Fruit fly (Drosophila melanogaster) whole organism, pupa: ENCODE measurements around the gene scrt.

Source experiments
- CG10348 ChIP-seq: fragments of 200-800 bp; sonication (Bioruptor generic); IDR thresholded peaks from 2 replicates; pipeline ENCODE4 v1.3.6; 2022; ENCODE audit warnings: missing biosample characterization, missing genetic modification characterization
- CG12605 ChIP-seq: fragments of 200-800 bp; sonication (Bioruptor generic); IDR thresholded peaks from 2 replicates; pipeline ENCODE4 v1.3.6; 2022; ENCODE audit warnings: missing biosample characterization, missing genetic modification characterization
- CG13204 ChIP-seq: fragments of 200-800 bp; sonication (Bioruptor generic); optimal IDR thresholded peaks from 2 replicates; lab custom pipeline; 2018; ENCODE audit warnings: missing biosample characterization, mild to moderate bottlenecking, missing genetic modification characterization, moderate library complexity
- CG14655 ChIP-seq: fragments of 200-800 bp; sonication (Bioruptor generic); optimal IDR thresholded peaks from 3 replicates; lab custom pipeline; 2017; ENCODE audit warnings: mild to moderate bottlenecking, missing biosample characterization, missing genetic modification reagents, missing genetic modification characterization
- CG15710 ChIP-seq: fragments of 200-800 bp; sonication (Bioruptor generic); optimal IDR thresholded peaks from 2 replicates; lab custom pipeline; 2018; ENCODE audit warnings: missing biosample characterization, mild to moderate bottlenecking, missing genetic modification characterization, moderate library complexity
- CG17806 ChIP-seq: fragments of 200-800 bp; sonication (Bioruptor generic); optimal IDR thresholded peaks from 2 replicates; lab custom pipeline; 2018; ENCODE audit warnings: missing biosample characterization, mild to moderate bottlenecking, missing genetic modification characterization, moderate library complexity
- CG32121 ChIP-seq: fragments of 200-800 bp; sonication (Bioruptor generic); IDR thresholded peaks from 2 replicates; pipeline ENCODE4 v1.3.6; 2022; ENCODE audit warnings: missing biosample characterization, missing genetic modification characterization
- CG34367 ChIP-seq: fragments of 200-800 bp; sonication (Bioruptor generic); optimal IDR thresholded peaks from 2 replicates; lab custom pipeline; 2018; ENCODE audit warnings: missing biosample characterization, mild to moderate bottlenecking, missing genetic modification characterization
- CG4496 ChIP-seq: fragments of 200-800 bp; sonication (Bioruptor generic); IDR thresholded peaks from 3 replicates; pipeline ENCODE4 v1.3.6; 2022; ENCODE audit warnings: missing biosample characterization, missing genetic modification characterization
- CG8159 ChIP-seq: fragments of 200-800 bp; sonication (Bioruptor generic); optimal IDR thresholded peaks from 3 replicates; lab custom pipeline; 2018; ENCODE audit warnings: missing biosample characterization, mild to moderate bottlenecking, missing genetic modification characterization, moderate library complexity
- CG8301 ChIP-seq: fragments of 200-800 bp; sonication (Bioruptor generic); optimal IDR thresholded peaks from 2 replicates; lab custom pipeline; 2018; ENCODE audit warnings: missing biosample characterization, mild to moderate bottlenecking, missing genetic modification characterization
- CG9948 ChIP-seq: fragments of 200-800 bp; sonication (Bioruptor generic); optimal IDR thresholded peaks from 2 replicates; lab custom pipeline; 2018; ENCODE audit warnings: missing biosample characterization, mild to moderate bottlenecking, missing genetic modification characterization, moderate library complexity
- D1 ChIP-seq: fragments of 200-800 bp; sonication (Bioruptor generic); optimal IDR thresholded peaks from 2 replicates; lab custom pipeline; 2018; ENCODE audit warnings: missing biosample characterization, mild to moderate bottlenecking, missing genetic modification characterization, moderate library complexity
- EcR ChIP-seq: fragments of 200-800 bp; sonication (Bioruptor generic); optimal IDR thresholded peaks from 3 replicates; lab custom pipeline; 2019; ENCODE audit warnings: missing biosample characterization, missing genetic modification characterization, mild to moderate bottlenecking, moderate library complexity, missing genetic modification reagents
- Ets98B ChIP-seq: fragments of 200-800 bp; sonication (Bioruptor generic); IDR thresholded peaks from 2 replicates; pipeline ENCODE4 v1.3.6; 2022; ENCODE audit warnings: missing biosample characterization, missing genetic modification characterization
- Pif1A ChIP-seq: fragments of 200-800 bp; sonication (Bioruptor generic); optimal IDR thresholded peaks from 3 replicates; lab custom pipeline; 2016; ENCODE audit warnings: missing biosample characterization, missing genetic modification characterization
- Pif1B ChIP-seq: fragments of 200-800 bp; sonication (Bioruptor generic); optimal IDR thresholded peaks from 3 replicates; lab custom pipeline; 2016; ENCODE audit warnings: missing biosample characterization, missing genetic modification characterization
- Snoo ChIP-seq: fragments of 200-800 bp; sonication (Bioruptor generic); optimal IDR thresholded peaks from 3 replicates; lab custom pipeline; 2017; ENCODE audit warnings: missing biosample characterization, mild to moderate bottlenecking, missing genetic modification characterization, inconsistent platforms
- fd96Ca ChIP-seq: fragments of 200-800 bp; sonication (Bioruptor generic); IDR thresholded peaks from 3 replicates; pipeline ENCODE4 v1.3.6; 2022; ENCODE audit warnings: missing biosample characterization, missing genetic modification characterization
- gl ChIP-seq: fragments of 200-800 bp; sonication (Bioruptor generic); optimal IDR thresholded peaks from 2 replicates; lab custom pipeline; 2018; ENCODE audit warnings: missing biosample characterization, mild to moderate bottlenecking, missing genetic modification characterization
- rn ChIP-seq: fragments of 200-800 bp; sonication (Bioruptor generic); IDR thresholded peaks from 2 replicates; pipeline ENCODE4 v1.3.6; 2022; ENCODE audit warnings: missing biosample characterization, missing genetic modification characterization

Gene scrt

DNA sequence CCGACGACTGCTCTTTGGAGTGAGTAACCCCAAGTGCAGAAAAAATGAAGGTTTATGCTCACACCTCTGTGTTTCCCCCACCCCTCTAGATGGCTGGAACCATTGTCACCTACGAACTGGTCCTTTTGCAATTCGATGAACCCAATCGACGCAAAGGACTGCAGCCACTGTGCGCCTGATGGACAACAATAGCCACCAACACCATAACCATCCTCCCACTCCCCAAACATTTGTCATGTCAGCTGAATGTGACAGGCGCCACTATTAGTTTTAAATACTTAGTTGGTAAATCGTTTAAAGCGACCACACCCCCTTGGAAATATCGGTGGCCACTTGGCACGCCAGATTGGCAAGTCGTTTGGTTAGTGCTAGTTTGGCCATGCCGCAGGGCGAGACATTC lies 44.6 kb downstream of the scrt start, which contains the start of the genes Gr64b and Gr64c:
Gr64b (plus strand) TSS at position 301 of the 400 bp plus-strand sequence.
Gr64c (plus strand) TSS at position 301 of the 400 bp plus-strand sequence.
- TF ChIP-seq Pif1B (no peak), CG4496 (GFP tag; lab: Robert Waterston, UW) (no peak), fd96Ca (GFP tag; lab: Robert Waterston, UW) (no peak), rn (GFP tag; lab: Robert Waterston, UW) (no peak)

DNA sequence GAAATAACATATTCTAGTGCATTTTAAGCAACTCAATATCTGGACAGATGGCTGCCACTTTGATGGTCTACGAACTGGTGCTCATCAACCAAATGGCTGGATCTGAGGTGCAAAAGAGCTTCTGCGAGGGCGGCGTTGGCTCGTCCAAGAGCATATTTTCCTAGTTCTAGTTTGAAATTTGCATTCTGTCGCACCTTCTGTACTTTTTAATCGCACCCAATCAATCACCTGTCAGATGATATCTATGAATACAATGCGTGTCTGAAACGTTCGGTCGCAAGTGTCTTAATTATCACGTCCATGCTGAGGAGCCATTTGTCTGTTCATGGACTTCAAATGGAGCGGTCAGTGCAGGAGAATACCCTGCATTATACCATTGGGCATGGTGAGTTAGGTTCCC lies 48.1 kb downstream of the scrt start, which contains the start of the genes Gr64d and Gr64e:
Gr64d (plus strand) TSS at position 301 of the 400 bp plus-strand sequence.
Gr64e (plus strand) TSS at position 380 of the 400 bp plus-strand sequence.
- no peak for TF ChIP-seq CG8301 (tag; lab: Kevin White, UChicago)
- TF ChIP-seq Snoo (tag; lab: Kevin White, UChicago): no peak
- no peak for TF ChIP-seq CG4496 (GFP tag; lab: Robert Waterston, UW)
- no peak for TF ChIP-seq CG17806
- TF ChIP-seq Pif1A (GFP tag; lab: Kevin White, UChicago): no peak
- TF ChIP-seq CG15710 (tag; lab: Kevin White, UChicago): no peak
- TF ChIP-seq fd96Ca (GFP tag; lab: Robert Waterston, UW): no peak
- no peak for TF ChIP-seq Pif1B
- TF ChIP-seq CG34367 (tag; lab: Kevin White, UChicago): no peak
- TF ChIP-seq D1 (tag; lab: Kevin White, UChicago): no peak
- TF ChIP-seq CG9948: no peak
- TF ChIP-seq EcR (GFP tag; lab: Kevin White, UChicago): no peak
- no peak for TF ChIP-seq rn (GFP tag; lab: Robert Waterston, UW)
- no peak for TF ChIP-seq CG8159 (tag; lab: Kevin White, UChicago)
- TF ChIP-seq CG14655 (GFP tag; lab: Kevin White, UChicago): no peak
- no peak for TF ChIP-seq CG10348 (GFP tag; lab: Robert Waterston, UW)
- TF ChIP-seq gl (tag; lab: Kevin White, UChicago): no peak
- no peak for TF ChIP-seq Ets98B (GFP tag; lab: Robert Waterston, UW)
- no peak for TF ChIP-seq CG32121 (GFP tag; lab: Robert Waterston, UW)
- no peak for TF ChIP-seq CG12605

dm6 chr3L:4035499-4035898 lies 51.8 kb downstream of the scrt start, which contains the start of gene Gr64f:
TSS of gene Gr64f (plus strand) at chr3L:4035799.
- TF ChIP-seq fd96Ca (GFP tag; lab: Robert Waterston, UW): no peak
- TF ChIP-seq Snoo (tag; lab: Kevin White, UChicago): no peak
- TF ChIP-seq EcR (GFP tag; lab: Kevin White, UChicago): no peak
- no peak for TF ChIP-seq CG34367 (tag; lab: Kevin White, UChicago)
- TF ChIP-seq CG12605: no peak
- no peak for TF ChIP-seq CG8159 (tag; lab: Kevin White, UChicago)
- no peak for TF ChIP-seq CG8301 (tag; lab: Kevin White, UChicago)
- TF ChIP-seq CG14655 (GFP tag; lab: Kevin White, UChicago): no peak
- no peak for TF ChIP-seq CG10348 (GFP tag; lab: Robert Waterston, UW)
- TF ChIP-seq CG32121 (GFP tag; lab: Robert Waterston, UW): no peak
- no peak for TF ChIP-seq Ets98B (GFP tag; lab: Robert Waterston, UW)
- no peak for TF ChIP-seq gl (tag; lab: Kevin White, UChicago)
- no peak for TF ChIP-seq CG13204 (GFP tag; lab: Kevin White, UChicago)
- TF ChIP-seq rn (GFP tag; lab: Robert Waterston, UW): no peak
- no peak for TF ChIP-seq CG4496 (GFP tag; lab: Robert Waterston, UW)
- no peak for TF ChIP-seq Pif1B
- TF ChIP-seq CG17806: no peak
- no peak for TF ChIP-seq D1 (tag; lab: Kevin White, UChicago)
- TF ChIP-seq CG9948: no peak

DNA sequence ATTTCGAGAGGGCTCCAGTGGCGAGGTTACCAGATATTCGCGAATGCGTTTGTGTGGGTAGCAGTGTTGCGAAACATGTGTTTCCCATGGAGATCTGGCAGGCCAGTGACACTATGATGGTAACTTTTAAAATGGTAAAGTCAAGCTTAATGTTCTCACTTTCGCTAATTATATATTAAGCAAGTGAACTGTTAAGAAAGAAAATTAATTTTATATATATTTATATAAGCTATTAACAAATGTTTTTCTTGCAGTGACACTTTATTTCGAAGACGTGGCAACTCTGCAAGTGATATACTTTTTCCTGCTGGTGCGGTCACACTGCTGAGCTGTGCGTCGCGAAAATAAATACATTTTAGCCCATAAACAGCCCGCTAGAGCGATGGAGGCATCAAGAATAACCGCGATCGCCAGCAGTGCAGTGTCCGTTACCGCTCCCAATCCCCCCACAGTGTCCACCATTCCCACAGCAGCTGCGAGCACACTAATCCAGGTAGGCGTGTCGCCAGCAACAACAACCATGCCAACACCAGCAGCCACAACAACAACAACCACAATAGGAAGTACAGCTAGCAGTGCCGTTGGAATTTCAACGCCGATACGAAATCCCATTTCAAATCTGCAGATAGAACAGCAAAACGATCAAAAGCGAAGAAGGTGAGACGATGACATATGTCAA lies 56.7 kb downstream of the scrt start, which contains the start of the genes CG11593 and Rcd5:
CG11593 (minus strand) TSS at position 236 of the 679 bp plus-strand sequence.
Rcd5 (plus strand) TSS at position 283 of the 679 bp plus-strand sequence.
- TF ChIP-seq D1 (tag; lab: Kevin White, UChicago) (no peak), CG12605 (no peak), rn (GFP tag; lab: Robert Waterston, UW) (peak; percentile 70), Ets98B (GFP tag; lab: Robert Waterston, UW) (no peak; the same call in 1 of the 2 replicates), EcR (GFP tag; lab: Kevin White, UChicago) (no peak), CG17806 (no peak), Snoo (tag; lab: Kevin White, UChicago) (no peak), Pif1B (no peak), Pif1A (GFP tag; lab: Kevin White, UChicago) (no peak), CG10348 (GFP tag; lab: Robert Waterston, UW) (no peak), CG14655 (GFP tag; lab: Kevin White, UChicago) (no peak), CG34367 (tag; lab: Kevin White, UChicago) (peak; percentile 8), CG32121 (GFP tag; lab: Robert Waterston, UW) (peak; percentile 62), gl (tag; lab: Kevin White, UChicago) (no peak), CG4496 (GFP tag; lab: Robert Waterston, UW) (peak; percentile 75), CG15710 (tag; lab: Kevin White, UChicago) (no peak), fd96Ca (GFP tag; lab: Robert Waterston, UW) (peak; percentile 77), CG9948 (no peak), CG13204 (GFP tag; lab: Kevin White, UChicago) (no peak), CG8301 (tag; lab: Kevin White, UChicago) (no peak), CG8159 (tag; lab: Kevin White, UChicago) (no peak)
